Fruit fly (Drosophila melanogaster) whole organism, embryonic: ENCODE measurements around the gene dnc.

Experiments
- B-H2 ChIP-seq: fragments of 200-800 bp; sonication (Bioruptor generic); optimal IDR thresholded peaks from 2 replicates; lab custom pipeline; 2018; ENCODE audit warnings: missing biosample characterization, mild to moderate bottlenecking, missing genetic modification characterization
- CG10959 ChIP-seq: fragments of 200-800 bp; sonication (Bioruptor generic); IDR thresholded peaks from 2 replicates; pipeline ENCODE4 v1.3.6; 2022; ENCODE audit warnings: missing biosample characterization, missing genetic modification characterization
- CG12155 ChIP-seq: fragments of 200-800 bp; sonication (Bioruptor generic); optimal IDR thresholded peaks from 3 replicates; lab custom pipeline; 2016; ENCODE audit warnings: missing biosample characterization, missing genetic modification characterization
- CG13894 ChIP-seq: fragments of 200-800 bp; sonication (Bioruptor generic); optimal IDR thresholded peaks from 3 replicates; lab custom pipeline; 2018; ENCODE audit warnings: missing biosample characterization, mild to moderate bottlenecking, missing genetic modification characterization, moderate library complexity
- CG15696 ChIP-seq: fragments of 200-800 bp; sonication (Bioruptor generic); optimal IDR thresholded peaks from 2 replicates; lab custom pipeline; 2019; ENCODE audit warnings: missing biosample characterization, mild to moderate bottlenecking, missing genetic modification characterization, moderate library complexity
- CG1832 ChIP-seq: fragments of 200-800 bp; sonication (Bioruptor generic); optimal IDR thresholded peaks from 2 replicates; lab custom pipeline; 2017; ENCODE audit warnings: missing biosample characterization, mild to moderate bottlenecking, missing genetic modification characterization, inconsistent platforms
- CG30020 ChIP-seq: fragments of 200-800 bp; optimal IDR thresholded peaks from 2 replicates; lab custom pipeline; 2019; ENCODE audit warnings: missing biosample characterization, mild to moderate bottlenecking, missing genetic modification characterization, moderate library complexity
- CG3065 ChIP-seq: fragments of 200-800 bp; sonication (Bioruptor generic); optimal IDR thresholded peaks from 2 replicates; lab custom pipeline; 2016; ENCODE audit warnings: missing biosample characterization, missing genetic modification characterization
- CG31388 ChIP-seq: fragments of 200-800 bp; sonication (Bioruptor generic); optimal IDR thresholded peaks from 2 replicates; lab custom pipeline; 2016; ENCODE audit warnings: missing biosample characterization, missing genetic modification characterization
- CG7357 ChIP-seq: fragments of 200-800 bp; sonication (Bioruptor generic); IDR thresholded peaks from 3 replicates; pipeline ENCODE4 v1.3.6; 2022; ENCODE audit warnings: missing biosample characterization, missing genetic modification characterization
- Dek ChIP-seq: fragments of 200-800 bp; sonication (Bioruptor generic); optimal IDR thresholded peaks from 3 replicates; lab custom pipeline; 2019; ENCODE audit warnings: missing biosample characterization, mild to moderate bottlenecking, missing genetic modification characterization, moderate library complexity
- ERR ChIP-seq: fragments of 200-800 bp; sonication (Bioruptor generic); optimal IDR thresholded peaks from 2 replicates; lab custom pipeline; 2016; ENCODE audit warnings: missing biosample characterization, missing genetic modification characterization
- Eip74EF ChIP-seq, 2 experiments: fragments of 200-800 bp in 1 of 2; fragments of >200 bp in 1 of 2; sonication (Bioruptor generic) in 1 of 2; optimal IDR thresholded peaks; 2 replicates each; lab custom pipeline; 2017 to 2019; ENCODE audit warnings: missing biosample characterization in 2 of 2, missing genetic modification characterization in 2 of 2, mild to moderate bottlenecking in 1 of 2, moderate library complexity in 1 of 2
- HHEX ChIP-seq: fragments of 200-800 bp; sonication (Bioruptor generic); optimal IDR thresholded peaks from 3 replicates; lab custom pipeline; 2017; ENCODE audit warnings: missing biosample characterization, mild to moderate bottlenecking, missing genetic modification characterization, missing genetic modification reagents
- Hr78 ChIP-seq, 2 experiments: fragments of 200-800 bp in 1 of 2; fragments of >200 bp in 1 of 2; sonication (Bioruptor generic) in 1 of 2; optimal IDR thresholded peaks; 2 replicates each; lab custom pipeline; 2017 to 2019; ENCODE audit warnings: missing biosample characterization in 2 of 2, missing genetic modification characterization in 2 of 2, mild to moderate bottlenecking in 1 of 2, moderate library complexity in 1 of 2
- Oaz ChIP-seq: fragments of 200-800 bp; sonication (Bioruptor generic); IDR thresholded peaks from 2 replicates; pipeline ENCODE4 v1.3.6; 2022; ENCODE audit warnings: missing biosample characterization, missing genetic modification characterization
- Ssrp ChIP-seq: fragments of 200-800 bp; sonication (Bioruptor generic); optimal IDR thresholded peaks from 2 replicates; lab custom pipeline; 2018; ENCODE audit warnings: missing biosample characterization, mild to moderate bottlenecking, missing genetic modification characterization, moderate library complexity
- Trl ChIP-seq, 3 experiments: fragments of >200 bp in 2 of 3; fragments of 200-800 bp in 1 of 3; sonication (Bioruptor generic) in 1 of 3; optimal IDR thresholded peaks; 2 replicates in 1 of 3; 3 replicates in 2 of 3; lab custom pipeline; 2016 to 2017; ENCODE audit warnings: missing biosample characterization in 1 of 3, missing genetic modification characterization in 1 of 3
- Xbp1 ChIP-seq: fragments of 200-800 bp; sonication (Bioruptor generic); optimal IDR thresholded peaks from 3 replicates; lab custom pipeline; 2016; ENCODE audit warnings: missing biosample characterization, mild to moderate bottlenecking, missing genetic modification characterization
- abd-A ChIP-seq: fragments of 200-800 bp; sonication (Bioruptor generic); optimal IDR thresholded peaks from 3 replicates; lab custom pipeline; 2019; ENCODE audit warnings: missing biosample characterization, mild to moderate bottlenecking, missing genetic modification characterization, moderate library complexity
- chinmo ChIP-seq: fragments of 200-800 bp; sonication (Bioruptor generic); IDR thresholded peaks from 4 replicates; pipeline ENCODE4 v1.3.6; 2022; ENCODE audit warnings: missing biosample characterization, missing genetic modification characterization; ENCODE audit not compliant: partially characterized antibody
- chn ChIP-seq: fragments of 200-800 bp; sonication (Bioruptor generic); optimal IDR thresholded peaks from 2 replicates; lab custom pipeline; 2016; ENCODE audit warnings: missing biosample characterization, missing genetic modification characterization
- croc ChIP-seq: fragments of 200-800 bp; sonication (Bioruptor generic); conservative IDR thresholded peaks from 3 replicates; pipeline ENCODE4 v1.3.6; 2022; ENCODE audit warnings: missing biosample characterization, missing genetic modification characterization
- crol ChIP-seq: fragments of 200-800 bp; sonication (Bioruptor generic); IDR thresholded peaks from 2 replicates; pipeline ENCODE4 v1.3.6; 2022; ENCODE audit warnings: missing biosample characterization, missing genetic modification characterization
- disco-r ChIP-seq: fragments of 200-800 bp; sonication (Bioruptor generic); optimal IDR thresholded peaks from 2 replicates; lab custom pipeline; 2016; ENCODE audit warnings: missing biosample characterization, missing genetic modification characterization
- dmrt11E ChIP-seq: fragments of 200-800 bp; sonication (Bioruptor generic); optimal IDR thresholded peaks from 3 replicates; lab custom pipeline; 2018; ENCODE audit warnings: missing biosample characterization, mild to moderate bottlenecking, missing genetic modification characterization, moderate library complexity
- ftz-f1 ChIP-seq: fragments of 200-800 bp; sonication (Bioruptor generic); optimal IDR thresholded peaks from 2 replicates; lab custom pipeline; 2016; ENCODE audit warnings: missing biosample characterization, missing genetic modification characterization
- fu2 ChIP-seq: fragments of 200-800 bp; sonication (Bioruptor generic); optimal IDR thresholded peaks from 2 replicates; lab custom pipeline; 2016; ENCODE audit warnings: missing biosample characterization, missing genetic modification characterization
- lov ChIP-seq, 2 experiments: fragments of 200-800 bp in 1 of 2; fragments of >200 bp in 1 of 2; sonication (Bioruptor generic) in 1 of 2; IDR thresholded peaks in 1 of 2; optimal IDR thresholded peaks in 1 of 2; 2 replicates in 1 of 2; 3 replicates in 1 of 2; pipeline versions ENCODE4 v1.3.6 to Lab custom; 2017 to 2022; ENCODE audit warnings: missing biosample characterization in 1 of 2, missing genetic modification characterization in 1 of 2
- nmo ChIP-seq: fragments of 200-800 bp; sonication (Bioruptor generic); optimal IDR thresholded peaks from 2 replicates; lab custom pipeline; 2018; ENCODE audit warnings: missing biosample characterization, mild to moderate bottlenecking, missing genetic modification characterization, moderate library complexity
- odd ChIP-seq: fragments of 200-800 bp; sonication (Bioruptor generic); optimal IDR thresholded peaks from 2 replicates; lab custom pipeline; 2017; ENCODE audit warnings: missing biosample characterization, mild to moderate bottlenecking, missing genetic modification characterization
- pfk ChIP-seq: fragments of 200-800 bp; sonication (Bioruptor generic); optimal IDR thresholded peaks from 2 replicates; lab custom pipeline; 2018; ENCODE audit warnings: missing biosample characterization, mild to moderate bottlenecking, missing genetic modification characterization, moderate library complexity
- pita ChIP-seq: fragments of 200-800 bp; sonication (Bioruptor generic); optimal IDR thresholded peaks from 2 replicates; lab custom pipeline; 2017; ENCODE audit warnings: missing biosample characterization, mild to moderate bottlenecking, missing genetic modification characterization
- rib ChIP-seq: fragments of 200-800 bp; sonication (Bioruptor generic); IDR thresholded peaks from 2 replicates; pipeline ENCODE4 v1.3.6; 2022; ENCODE audit warnings: missing biosample characterization, missing genetic modification characterization
- row ChIP-seq: fragments of 200-800 bp; sonication (Bioruptor generic); IDR thresholded peaks from 3 replicates; pipeline ENCODE4 v1.3.6; 2022; ENCODE audit warnings: missing biosample characterization, missing genetic modification characterization
- sens ChIP-seq: fragments of 200-800 bp; sonication (Bioruptor generic); peaks from one replicate; lab custom pipeline; 2016; ENCODE audit warnings: missing biosample characterization, missing genetic modification characterization
- slbo ChIP-seq: fragments of 200-800 bp; sonication (Bioruptor generic); IDR thresholded peaks from 2 replicates; pipeline ENCODE4 v1.3.6; 2022; ENCODE audit warnings: missing biosample characterization, missing genetic modification characterization
- sna ChIP-seq: fragments of 200-800 bp; sonication (Bioruptor generic); IDR thresholded peaks from 2 replicates; pipeline ENCODE4 v1.3.6; 2022; ENCODE audit warnings: missing biosample characterization, missing genetic modification characterization; ENCODE audit not compliant: partially characterized antibody
- sqz ChIP-seq: fragments of 200-800 bp; sonication (Bioruptor generic); optimal IDR thresholded peaks from 3 replicates; lab custom pipeline; 2018; ENCODE audit warnings: missing biosample characterization, mild to moderate bottlenecking, missing genetic modification characterization
- wor ChIP-seq: fragments of 200-800 bp; sonication (Bioruptor generic); IDR thresholded peaks from 2 replicates; pipeline ENCODE4 v1.3.6; 2022; ENCODE audit warnings: missing biosample characterization, missing genetic modification characterization
- yki ChIP-seq: fragments of >200 bp; optimal IDR thresholded peaks from 3 replicates; lab custom pipeline; 2018
- zf30C ChIP-seq: fragments of 200-800 bp; sonication (Bioruptor generic); optimal IDR thresholded peaks from 3 replicates; lab custom pipeline; 2018; ENCODE audit warnings: missing biosample characterization, mild to moderate bottlenecking, missing genetic modification characterization

dnc gene

DNA sequence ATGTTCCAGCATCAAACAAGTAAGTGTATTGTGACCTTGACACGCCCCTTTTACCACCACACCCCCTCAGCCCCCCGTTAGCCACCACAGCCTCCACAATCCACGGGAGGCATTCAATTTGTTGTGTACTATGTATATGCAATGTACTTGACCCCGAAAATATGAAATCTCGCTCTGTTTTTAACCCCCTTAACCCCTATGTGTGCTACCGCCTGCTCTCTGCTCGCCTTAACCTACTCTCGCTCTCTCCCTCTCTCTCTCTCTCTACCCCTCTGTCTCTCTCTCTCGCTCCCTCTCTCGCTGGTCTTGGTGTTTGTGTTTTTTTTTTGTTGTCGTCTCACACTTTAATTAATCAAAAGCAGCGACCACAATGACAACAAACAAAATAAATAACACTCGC, 156.3 kb downstream of the dnc start:
- TF ChIP-seq chinmo (GFP tag; lab: Robert Waterston, UW) (0 out of 4 replicates have a peak, but pooled peaks have one; percentile 51), disco-r (GFP tag; lab: Kevin White, UChicago) (no peak), CG1832 (GFP tag; lab: Kevin White, UChicago) (peak; percentile 49), Hr78 (GFP tag; optimal IDR thresholded peaks at IDR 0.05; lab: Kevin White, UChicago) (peak in 1 of 2 experiments; percentile 13), nmo (GFP tag; lab: Kevin White, UChicago) (no peak), CG31388 (GFP tag; lab: Kevin White, UChicago) (no peak), CG7357 (GFP tag; lab: Robert Waterston, UW) (no peak), ERR (peak; percentile 29), ftz-f1 (GFP tag; lab: Kevin White, UChicago) (peak; percentile 46), Dek (tag; lab: Kevin White, UChicago) (no peak), B-H2 (GFP tag; lab: Kevin White, UChicago) (no peak), lov (optimal IDR thresholded peaks at IDR 0.05; lab: Kevin White, UChicago) (no peak), lov (GFP tag; IDR thresholded peaks at IDR 0.05; lab: Robert Waterston, UW) (no peak), CG12155 (GFP tag; lab: Kevin White, UChicago) (no peak), fu2 (GFP tag; lab: Kevin White, UChicago) (no peak), croc (GFP tag; lab: Robert Waterston, UW) (no peak), CG10959 (GFP tag; lab: Robert Waterston, UW) (0 out of 2 replicates have a peak, but pooled peaks have one; percentile 24), zf30C (GFP tag; lab: Kevin White, UChicago) (no peak), Eip74EF (GFP tag; optimal IDR thresholded peaks at IDR 0.05; lab: Kevin White, UChicago) (no peak), CG15696 (tag; lab: Kevin White, UChicago) (no peak), crol (peak; percentile 80), CG30020 (tag; lab: Kevin White, UChicago) (no peak), yki (lab: Kevin White, UChicago) (peak; percentile 37), sqz (GFP tag; lab: Kevin White, UChicago) (peak; percentile 29), chn (GFP tag; lab: Kevin White, UChicago) (no peak), sna (GFP tag; lab: Robert Waterston, UW) (no peak), rib (GFP tag; lab: Robert Waterston, UW) (no peak), wor (no peak), HHEX (GFP tag; lab: Kevin White, UChicago) (no peak), CG13894 (tag; lab: Kevin White, UChicago) (no peak), pita (GFP tag; lab: Kevin White, UChicago) (no peak), slbo (GFP tag; lab: Robert Waterston, UW) (no peak), pfk (GFP tag; lab: Kevin White, UChicago) (no peak), Trl (optimal IDR thresholded peaks at IDR 0.05; lab: Kevin White, UChicago) (peak; percentile 71 to 90), Trl (GFP tag; optimal IDR thresholded peaks at IDR 0.05; lab: Kevin White, UChicago) (no peak), Ssrp (tag; lab: Kevin White, UChicago) (no peak), Oaz (no peak), odd (GFP tag; lab: Kevin White, UChicago) (no peak), Xbp1 (GFP tag; lab: Kevin White, UChicago) (no peak), sens (GFP tag; lab: Kevin White, UChicago) (peak; percentile 37), row (GFP tag; lab: Robert Waterston, UW) (no peak), CG3065 (GFP tag; lab: Kevin White, UChicago) (peak; percentile 26), dmrt11E (tag; lab: Kevin White, UChicago) (no peak), abd-A (tag; lab: Kevin White, UChicago) (peak; percentile 18)
